Worm (Caenorhabditis elegans): ENCODE data around the gene pals-26.

ce11 chrIII:4384487-4384886, 9.5 kb downstream of the pals-26 start, which contains the start of gene pals-28:
- TF ChIP-seq T22C8.4 (GFP tag; IDR thresholded peaks at IDR 0.05): no peak
- TF ChIP-seq med-1 (GFP tag; optimal IDR thresholded peaks at IDR 0.05; ENCODE audit: insufficient read depth): no peak
- TF ChIP-seq flt-1 (GFP tag; IDR thresholded peaks at IDR 0.05): no peak

Data from whole organism, midembryonic.